Fruit fly (Drosophila melanogaster) whole organism, embryonic: ENCODE results near the gene CG33160.
A peak's percentile ranks its signal among the peaks of the same experiment; 100 is the strongest.

Source experiments
- ATbp ChIP-seq: fragments of 200-800 bp; sonication (Bioruptor generic); optimal IDR thresholded peaks from 2 replicates; lab custom pipeline; 2017; ENCODE audit warnings: missing biosample characterization, mild to moderate bottlenecking, missing genetic modification characterization, missing genetic modification reagents
- Ada2b ChIP-seq: fragments of 200-800 bp; sonication (Bioruptor generic); IDR thresholded peaks from 2 replicates; pipeline ENCODE4 v1.3.6; 2022; ENCODE audit warnings: missing biosample characterization, missing genetic modification characterization
- C15 ChIP-seq: fragments of 200-800 bp; sonication (Bioruptor generic); IDR thresholded peaks from 3 replicates; pipeline ENCODE4 v1.3.6; 2022; ENCODE audit warnings: missing biosample characterization, missing genetic modification characterization
- CG10209 ChIP-seq: fragments of 200-800 bp; sonication (Bioruptor generic); optimal IDR thresholded peaks from 3 replicates; lab custom pipeline; 2017; ENCODE audit warnings: missing biosample characterization, mild to moderate bottlenecking, missing genetic modification characterization, missing genetic modification reagents
- CG11093 ChIP-seq: fragments of 200-800 bp; sonication (Bioruptor generic); IDR thresholded peaks from 3 replicates; pipeline ENCODE4 v1.3.6; 2022; ENCODE audit warnings: missing biosample characterization, missing genetic modification characterization
- CG11456 ChIP-seq: fragments of 200-800 bp; sonication (Bioruptor generic); IDR thresholded peaks from 3 replicates; pipeline ENCODE4 v1.3.6; 2022; ENCODE audit warnings: missing biosample characterization, missing genetic modification characterization
- CG13894 ChIP-seq: fragments of 200-800 bp; sonication (Bioruptor generic); optimal IDR thresholded peaks from 3 replicates; lab custom pipeline; 2018; ENCODE audit warnings: missing biosample characterization, mild to moderate bottlenecking, missing genetic modification characterization, moderate library complexity
- CG14710 ChIP-seq: fragments of 200-800 bp; sonication (Bioruptor generic); optimal IDR thresholded peaks from 3 replicates; lab custom pipeline; 2019; ENCODE audit warnings: missing biosample characterization, mild to moderate bottlenecking, missing genetic modification characterization, moderate library complexity
- CG15011 ChIP-seq: fragments of 200-800 bp; sonication (Bioruptor generic); optimal IDR thresholded peaks from 3 replicates; lab custom pipeline; 2018; ENCODE audit warnings: missing biosample characterization, mild to moderate bottlenecking, missing genetic modification characterization
- CG17829 ChIP-seq: fragments of 200-800 bp; optimal IDR thresholded peaks from 2 replicates; lab custom pipeline; 2019; ENCODE audit warnings: missing biosample characterization, mild to moderate bottlenecking, missing genetic modification characterization, moderate library complexity
- CG18262 ChIP-seq: fragments of 200-800 bp; optimal IDR thresholded peaks from 3 replicates; lab custom pipeline; 2019; ENCODE audit warnings: missing biosample characterization, mild to moderate bottlenecking, missing genetic modification characterization, moderate library complexity
- CG18764 ChIP-seq: fragments of 200-800 bp; sonication (Bioruptor generic); optimal IDR thresholded peaks from 3 replicates; lab custom pipeline; 2016; ENCODE audit warnings: missing biosample characterization, missing genetic modification characterization
- CG33213 ChIP-seq: fragments of 200-800 bp; sonication (Bioruptor generic); optimal IDR thresholded peaks from 3 replicates; lab custom pipeline; 2016; ENCODE audit warnings: missing biosample characterization, missing genetic modification characterization
- CG3995 ChIP-seq: fragments of 200-800 bp; sonication (Bioruptor generic); optimal IDR thresholded peaks from 3 replicates; lab custom pipeline; 2016; ENCODE audit warnings: missing biosample characterization, missing genetic modification characterization
- CG4282 ChIP-seq: fragments of 200-800 bp; sonication (Bioruptor generic); optimal IDR thresholded peaks from 2 replicates; lab custom pipeline; 2016; ENCODE audit warnings: missing biosample characterization, missing genetic modification characterization
- CG43689 ChIP-seq: fragments of 200-800 bp; sonication (Bioruptor generic); IDR thresholded peaks from 2 replicates; pipeline ENCODE4 v1.3.6; 2022; ENCODE audit warnings: missing biosample characterization, missing genetic modification characterization
- CG4617 ChIP-seq: fragments of 200-800 bp; sonication (Bioruptor generic); optimal IDR thresholded peaks from 3 replicates; lab custom pipeline; 2016; ENCODE audit warnings: missing biosample characterization, missing genetic modification characterization, borderline replicate concordance
- CG4707 ChIP-seq: fragments of 200-800 bp; sonication (Bioruptor generic); optimal IDR thresholded peaks from 2 replicates; lab custom pipeline; 2018; ENCODE audit warnings: missing biosample characterization, mild to moderate bottlenecking, missing genetic modification characterization, moderate library complexity
- CG6175 ChIP-seq: fragments of 200-800 bp; sonication (Bioruptor generic); IDR thresholded peaks from 3 replicates; pipeline ENCODE4 v1.3.6; 2022; ENCODE audit warnings: missing biosample characterization, missing genetic modification characterization
- CG7839 ChIP-seq: fragments of 200-800 bp; sonication (Bioruptor generic); optimal IDR thresholded peaks from 3 replicates; lab custom pipeline; 2018; ENCODE audit warnings: missing biosample characterization, mild to moderate bottlenecking, missing genetic modification characterization, moderate library complexity
- CG7987 ChIP-seq: fragments of 200-800 bp; sonication (Bioruptor generic); optimal IDR thresholded peaks from 2 replicates; lab custom pipeline; 2018; ENCODE audit warnings: missing biosample characterization, mild to moderate bottlenecking, missing genetic modification characterization, moderate library complexity
- CG9817 ChIP-seq: fragments of 200-800 bp; sonication (Bioruptor generic); optimal IDR thresholded peaks from 2 replicates; lab custom pipeline; 2018; ENCODE audit warnings: missing biosample characterization, mild to moderate bottlenecking, missing genetic modification characterization, moderate library complexity
- CG9876 ChIP-seq: fragments of 200-800 bp; sonication (Bioruptor generic); optimal IDR thresholded peaks from 2 replicates; lab custom pipeline; 2016; ENCODE audit warnings: missing biosample characterization, missing genetic modification characterization
- Dbx ChIP-seq: fragments of 200-800 bp; sonication (Bioruptor generic); IDR thresholded peaks from 3 replicates; pipeline ENCODE4 v1.3.6; 2022; ENCODE audit warnings: missing biosample characterization, missing genetic modification characterization
- Dfd ChIP-seq, 2 experiments: fragments of >200 bp; optimal IDR thresholded peaks; 2 replicates each; lab custom pipeline; 2017; ENCODE audit warnings: missing biosample characterization in 2 of 2, missing genetic modification characterization in 2 of 2
- HHEX ChIP-seq: fragments of 200-800 bp; sonication (Bioruptor generic); optimal IDR thresholded peaks from 3 replicates; lab custom pipeline; 2017; ENCODE audit warnings: missing biosample characterization, mild to moderate bottlenecking, missing genetic modification characterization, missing genetic modification reagents
- HLH3B ChIP-seq: fragments of 200-800 bp; sonication (Bioruptor generic); IDR thresholded peaks from 2 replicates; pipeline ENCODE4 v1.3.6; 2022; ENCODE audit warnings: missing biosample characterization, missing genetic modification characterization
- HLH4C ChIP-seq: fragments of 200-800 bp; sonication (Bioruptor generic); IDR thresholded peaks from 3 replicates; pipeline ENCODE4 v1.3.6; 2022; ENCODE audit warnings: missing biosample characterization, missing genetic modification characterization; ENCODE audit not compliant: partially characterized antibody
- HLH54F ChIP-seq: fragments of 200-800 bp; sonication (Bioruptor generic); optimal IDR thresholded peaks from 3 replicates; lab custom pipeline; 2016; ENCODE audit warnings: missing biosample characterization, missing genetic modification characterization
- HmgD ChIP-seq: fragments of 200-800 bp; sonication (Bioruptor generic); optimal IDR thresholded peaks from 3 replicates; lab custom pipeline; 2016; ENCODE audit warnings: missing biosample characterization, missing genetic modification characterization
- Hr51 ChIP-seq, 2 experiments: fragments of 200-800 bp; sonication (Bioruptor generic); optimal IDR thresholded peaks; 2 replicates in 1 of 2; 3 replicates in 1 of 2; lab custom pipeline; 2016 to 2018; ENCODE audit warnings: missing biosample characterization in 2 of 2, missing genetic modification characterization in 2 of 2, mild to moderate bottlenecking in 1 of 2, moderate library complexity in 1 of 2
- MTF-1 ChIP-seq: fragments of 200-800 bp; sonication (Bioruptor generic); optimal IDR thresholded peaks from 2 replicates; lab custom pipeline; 2018; ENCODE audit warnings: missing biosample characterization, mild to moderate bottlenecking, missing genetic modification characterization, borderline replicate concordance
- Meics ChIP-seq: fragments of 200-800 bp; sonication (Bioruptor generic); optimal IDR thresholded peaks from 2 replicates; lab custom pipeline; 2017; ENCODE audit warnings: missing biosample characterization, mild to moderate bottlenecking, missing genetic modification characterization
- Mrtf ChIP-seq: fragments of 200-800 bp; sonication (Bioruptor generic); IDR thresholded peaks from 3 replicates; pipeline ENCODE4 v1.3.6; 2022; ENCODE audit warnings: missing biosample characterization, missing genetic modification characterization
- dmrt11E ChIP-seq: fragments of 200-800 bp; sonication (Bioruptor generic); optimal IDR thresholded peaks from 3 replicates; lab custom pipeline; 2018; ENCODE audit warnings: missing biosample characterization, mild to moderate bottlenecking, missing genetic modification characterization, moderate library complexity
- en ChIP-seq: fragments of 200-800 bp; sonication (Bioruptor generic); optimal IDR thresholded peaks from 2 replicates; lab custom pipeline; 2016; ENCODE audit warnings: missing biosample characterization, missing genetic modification characterization
- gsb ChIP-seq: fragments of 200-800 bp; sonication (Bioruptor generic); IDR thresholded peaks from 2 replicates; pipeline ENCODE4 v1.3.6; 2022; ENCODE audit warnings: missing biosample characterization, missing genetic modification characterization
- lov ChIP-seq, 2 experiments: fragments of 200-800 bp in 1 of 2; fragments of >200 bp in 1 of 2; sonication (Bioruptor generic) in 1 of 2; IDR thresholded peaks in 1 of 2; optimal IDR thresholded peaks in 1 of 2; 2 replicates in 1 of 2; 3 replicates in 1 of 2; pipeline versions ENCODE4 v1.3.6 to Lab custom; 2017 to 2022; ENCODE audit warnings: missing biosample characterization in 1 of 2, missing genetic modification characterization in 1 of 2
- otp ChIP-seq: fragments of 200-800 bp; sonication (Bioruptor generic); IDR thresholded peaks from 3 replicates; pipeline ENCODE4, ENCODE4 v1.3.6; 2022; ENCODE audit warnings: missing biosample characterization, missing genetic modification characterization
- pho ChIP-seq: fragments of 200-800 bp; sonication (Bioruptor generic); optimal IDR thresholded peaks from 2 replicates; lab custom pipeline; 2016; ENCODE audit warnings: missing biosample characterization, missing genetic modification characterization
- pzg ChIP-seq: fragments of 200-800 bp; sonication (Bioruptor generic); optimal IDR thresholded peaks from 3 replicates; lab custom pipeline; 2018; ENCODE audit warnings: missing biosample characterization, mild to moderate bottlenecking, missing genetic modification characterization, moderate library complexity
- sc ChIP-seq, 3 experiments: fragments of >200 bp in 2 of 3; fragments of 200-800 bp in 1 of 3; sonication (Bioruptor generic) in 1 of 3; optimal IDR thresholded peaks; 2 replicates in 2 of 3; 3 replicates in 1 of 3; lab custom pipeline; 2017; ENCODE audit warnings: mild to moderate bottlenecking in 1 of 3, missing biosample characterization in 1 of 3, missing genetic modification characterization in 1 of 3, missing genetic modification reagents in 1 of 3
- tgo ChIP-seq: fragments of 200-800 bp; sonication (Bioruptor generic); IDR thresholded peaks from 3 replicates; pipeline ENCODE4 v1.3.6; 2022; ENCODE audit warnings: missing biosample characterization, missing genetic modification characterization
- tio ChIP-seq: fragments of 200-800 bp; sonication (Bioruptor generic); optimal IDR thresholded peaks from 2 replicates; lab custom pipeline; 2017; ENCODE audit warnings: missing biosample characterization, missing genetic modification characterization, inconsistent platforms
- unpg ChIP-seq: fragments of 200-800 bp; sonication (Bioruptor generic); optimal IDR thresholded peaks from 3 replicates; lab custom pipeline; 2018; ENCODE audit warnings: missing biosample characterization, mild to moderate bottlenecking, missing genetic modification characterization, moderate library complexity

Gene CG33160

dm6 chr3L:3249997-3250774 lies 44.0 kb upstream of the CG33160 start (continued):
- TF ChIP-seq pzg (GFP tag; lab: Kevin White, UChicago) (no peak), CG11093 (GFP tag; lab: Robert Waterston, UW) (peak; percentile 88), sc (optimal IDR thresholded peaks at IDR 0.05; lab: Kevin White, UChicago) (no peak), sc (GFP tag; optimal IDR thresholded peaks at IDR 0.05; lab: Kevin White, UChicago) (peak; percentile 98), CG14710 (tag; lab: Kevin White, UChicago) (peak; percentile 96), CG15011 (GFP tag; lab: Kevin White, UChicago) (peak; percentile 94), gsb (peak; percentile 67), CG7987 (peak; percentile 46), Ada2b (GFP tag; lab: Robert Waterston, UW) (peak; percentile 76), HLH3B (GFP tag; lab: Robert Waterston, UW) (peak; percentile 85), CG3995 (GFP tag; lab: Kevin White, UChicago) (peak; percentile 64), Hr51 (GFP tag; optimal IDR thresholded peaks at IDR 0.05; lab: Kevin White, UChicago) (peak; percentile 92 to 95), dmrt11E (tag; lab: Kevin White, UChicago) (peak; percentile 93), CG33213 (GFP tag; lab: Kevin White, UChicago) (peak; percentile 87), pho (GFP tag; lab: Kevin White, UChicago) (peak; percentile 96), MTF-1 (GFP tag; lab: Kevin White, UChicago) (peak; percentile 38), en (GFP tag; lab: Kevin White, UChicago) (peak; percentile 80), C15 (GFP tag; lab: Robert Waterston, UW) (peak; percentile 61; the same call in 1 of the 3 replicates), HLH54F (GFP tag; lab: Kevin White, UChicago) (peak; percentile 95), HmgD (GFP tag; lab: Kevin White, UChicago) (peak; percentile 74), Mrtf (GFP tag; lab: Robert Waterston, UW) (peak; percentile 81), CG9876 (GFP tag; lab: Kevin White, UChicago) (peak; percentile 93), CG6175 (GFP tag; lab: Robert Waterston, UW) (peak; percentile 51; the same call in 1 of the 3 replicates), CG43689 (GFP tag; lab: Robert Waterston, UW) (no peak), CG18764 (GFP tag; lab: Kevin White, UChicago) (peak; percentile 88), tgo (GFP tag; lab: Robert Waterston, UW) (peak; percentile 86), CG13894 (tag; lab: Kevin White, UChicago) (peak; percentile 18), CG4707 (peak; percentile 76), CG18262 (tag; lab: Kevin White, UChicago) (peak; percentile 98), HHEX (GFP tag; lab: Kevin White, UChicago) (peak; percentile 93), CG4617 (GFP tag; lab: Kevin White, UChicago) (peak; percentile 85), lov (optimal IDR thresholded peaks at IDR 0.05; lab: Kevin White, UChicago) (no peak), lov (GFP tag; IDR thresholded peaks at IDR 0.05; lab: Robert Waterston, UW) (peak; percentile 61; the same call in 1 of the 3 replicates), Meics (GFP tag; lab: Kevin White, UChicago) (peak; percentile 95), CG17829 (tag; lab: Kevin White, UChicago) (peak; percentile 95), Dfd (GFP tag; optimal IDR thresholded peaks at IDR 0.05; lab: Kevin White, UChicago) (peak in 1 of 2 experiments; percentile 78), otp (GFP tag; lab: Robert Waterston, UW) (peak; percentile 77), HLH4C (no peak), Dbx (GFP tag; lab: Robert Waterston, UW) (peak; percentile 70; the same call in 2 of the 3 replicates), CG10209 (peak; percentile 97), tio (GFP tag; lab: Kevin White, UChicago) (peak; percentile 98), unpg (GFP tag; lab: Kevin White, UChicago) (peak; percentile 83), CG4282 (GFP tag; lab: Kevin White, UChicago) (peak; percentile 31), CG11456 (GFP tag; lab: Robert Waterston, UW) (peak; percentile 76), ATbp (GFP tag; lab: Kevin White, UChicago) (peak; percentile 89), CG9817 (tag; lab: Kevin White, UChicago) (peak; percentile 90), CG7839 (peak; percentile 96)
